Fruit fly (Drosophila melanogaster) whole organism, embryonic: ENCODE data around the gene CG1847.

Source experiments
- Atf3 ChIP-seq: fragments of 200-800 bp; sonication (Bioruptor generic); optimal IDR thresholded peaks from 3 replicates; lab custom pipeline; 2016; ENCODE audit warnings: missing biosample characterization, missing genetic modification characterization
- CG10209 ChIP-seq: fragments of 200-800 bp; sonication (Bioruptor generic); optimal IDR thresholded peaks from 3 replicates; lab custom pipeline; 2017; ENCODE audit warnings: missing biosample characterization, mild to moderate bottlenecking, missing genetic modification characterization, missing genetic modification reagents
- CG10565 ChIP-seq: fragments of 200-800 bp; sonication (Bioruptor generic); optimal IDR thresholded peaks from 3 replicates; lab custom pipeline; 2016; ENCODE audit warnings: missing biosample characterization, mild to moderate bottlenecking, missing genetic modification characterization
- CG11247 ChIP-seq: fragments of 200-800 bp; sonication (Bioruptor generic); IDR thresholded peaks from 2 replicates; pipeline ENCODE4 v1.3.6; 2022; ENCODE audit warnings: missing biosample characterization, missing genetic modification characterization
- CG11504 ChIP-seq: fragments of 200-800 bp; sonication (Bioruptor generic); optimal IDR thresholded peaks from 3 replicates; lab custom pipeline; 2019; ENCODE audit warnings: missing biosample characterization, mild to moderate bottlenecking, missing genetic modification characterization, moderate library complexity
- CG11695 ChIP-seq: fragments of 200-800 bp; sonication (Bioruptor generic); IDR thresholded peaks from 3 replicates; pipeline ENCODE4 v1.3.6; 2022; ENCODE audit warnings: missing biosample characterization, missing genetic modification characterization
- CG13123 ChIP-seq: fragments of 200-800 bp; sonication (Bioruptor generic); optimal IDR thresholded peaks from 2 replicates; lab custom pipeline; 2016; ENCODE audit warnings: missing biosample characterization, missing genetic modification characterization
- CG14050 ChIP-seq: fragments of 200-800 bp; sonication (Bioruptor generic); IDR thresholded peaks from 3 replicates; pipeline ENCODE4 v1.3.6; 2022; ENCODE audit warnings: missing biosample characterization, missing genetic modification characterization
- CG14965 ChIP-seq: fragments of 200-800 bp; sonication (Bioruptor generic); optimal IDR thresholded peaks from 2 replicates; lab custom pipeline; 2016; ENCODE audit warnings: missing biosample characterization, missing genetic modification characterization, borderline replicate concordance
- CG15269 ChIP-seq: fragments of 200-800 bp; sonication (Bioruptor generic); optimal IDR thresholded peaks from 2 replicates; lab custom pipeline; 2018; ENCODE audit warnings: missing biosample characterization, mild to moderate bottlenecking, missing genetic modification characterization, moderate library complexity
- CG2129 ChIP-seq: fragments of 200-800 bp; sonication (Bioruptor generic); IDR thresholded peaks from 2 replicates; pipeline ENCODE4 v1.3.6; 2022; ENCODE audit warnings: missing biosample characterization, missing genetic modification characterization; ENCODE audit not compliant: partially characterized antibody
- CG31224 ChIP-seq: fragments of 200-800 bp; sonication (Bioruptor generic); IDR thresholded peaks from 2 replicates; pipeline ENCODE4 v1.3.6; 2022; ENCODE audit warnings: missing biosample characterization, missing genetic modification characterization
- CG33557 ChIP-seq: fragments of 200-800 bp; sonication (Bioruptor generic); optimal IDR thresholded peaks from 2 replicates; lab custom pipeline; 2019; ENCODE audit warnings: missing biosample characterization, mild to moderate bottlenecking, missing genetic modification characterization, moderate library complexity
- CG34422 ChIP-seq: fragments of 200-800 bp; sonication (Bioruptor generic); IDR thresholded peaks from 3 replicates; pipeline ENCODE4 v1.3.6; 2022; ENCODE audit warnings: missing biosample characterization, missing genetic modification characterization
- CG4617 ChIP-seq: fragments of 200-800 bp; sonication (Bioruptor generic); optimal IDR thresholded peaks from 3 replicates; lab custom pipeline; 2016; ENCODE audit warnings: missing biosample characterization, missing genetic modification characterization, borderline replicate concordance
- CG8359 ChIP-seq: fragments of 200-800 bp; sonication (Bioruptor generic); optimal IDR thresholded peaks from 2 replicates; lab custom pipeline; 2017; ENCODE audit warnings: missing biosample characterization, mild to moderate bottlenecking, missing genetic modification characterization, borderline replicate concordance
- Drgx ChIP-seq: fragments of 200-800 bp; sonication (Bioruptor generic); IDR thresholded peaks from 2 replicates; pipeline ENCODE4 v1.3.6; 2022; ENCODE audit warnings: missing biosample characterization, missing genetic modification characterization
- E2f1 ChIP-seq: fragments of 200-800 bp; sonication (Bioruptor generic); IDR thresholded peaks from 2 replicates; pipeline ENCODE4 v1.3.6; 2022; ENCODE audit warnings: missing biosample characterization, missing genetic modification characterization
- Fer2 ChIP-seq: fragments of 200-800 bp; sonication (Bioruptor generic); optimal IDR thresholded peaks from 2 replicates; lab custom pipeline; 2018; ENCODE audit warnings: missing biosample characterization, mild to moderate bottlenecking, missing genetic modification characterization, moderate library complexity
- H2.0 ChIP-seq: fragments of 200-800 bp; sonication (Bioruptor generic); IDR thresholded peaks from 2 replicates; pipeline ENCODE4 v1.3.6; 2022; ENCODE audit warnings: missing biosample characterization, missing genetic modification characterization
- Hr78 ChIP-seq, 2 experiments: fragments of 200-800 bp in 1 of 2; fragments of >200 bp in 1 of 2; sonication (Bioruptor generic) in 1 of 2; optimal IDR thresholded peaks; 2 replicates each; lab custom pipeline; 2017 to 2019; ENCODE audit warnings: missing biosample characterization in 2 of 2, missing genetic modification characterization in 2 of 2, mild to moderate bottlenecking in 1 of 2, moderate library complexity in 1 of 2
- MBD-R2 ChIP-seq: fragments of 200-800 bp; sonication (Bioruptor generic); IDR thresholded peaks from 2 replicates; pipeline ENCODE4 v1.3.6; 2022; ENCODE audit warnings: missing biosample characterization, missing genetic modification characterization
- Myb ChIP-seq: fragments of 200-800 bp; sonication (Bioruptor generic); optimal IDR thresholded peaks from 2 replicates; lab custom pipeline; 2016; ENCODE audit warnings: missing biosample characterization, missing genetic modification characterization
- Pdp1 ChIP-seq, 2 experiments: fragments of 200-800 bp; sonication (Bioruptor generic); optimal IDR thresholded peaks; 3 replicates each; lab custom pipeline; 2016; ENCODE audit warnings: missing biosample characterization in 2 of 2, missing genetic modification characterization in 2 of 2, mild to moderate bottlenecking in 1 of 2, moderate library complexity in 1 of 2
- Rx ChIP-seq: fragments of 200-800 bp; sonication (Bioruptor generic); IDR thresholded peaks from 2 replicates; pipeline ENCODE4 v1.3.6; 2022; ENCODE audit warnings: missing biosample characterization, missing genetic modification characterization
- Trl ChIP-seq, 3 experiments: fragments of >200 bp in 2 of 3; fragments of 200-800 bp in 1 of 3; sonication (Bioruptor generic) in 1 of 3; optimal IDR thresholded peaks; 2 replicates in 1 of 3; 3 replicates in 2 of 3; lab custom pipeline; 2016 to 2017; ENCODE audit warnings: missing biosample characterization in 1 of 3, missing genetic modification characterization in 1 of 3
- az2 ChIP-seq: fragments of 200-800 bp; sonication (Bioruptor generic); optimal IDR thresholded peaks from 3 replicates; lab custom pipeline; 2016; ENCODE audit warnings: missing biosample characterization, missing genetic modification characterization
- cg ChIP-seq: fragments of 200-800 bp; sonication (Bioruptor generic); optimal IDR thresholded peaks from 3 replicates; lab custom pipeline; 2019; ENCODE audit warnings: missing biosample characterization, mild to moderate bottlenecking, missing genetic modification characterization, moderate library complexity
- croc ChIP-seq: fragments of 200-800 bp; sonication (Bioruptor generic); conservative IDR thresholded peaks from 3 replicates; pipeline ENCODE4 v1.3.6; 2022; ENCODE audit warnings: missing biosample characterization, missing genetic modification characterization
- crol ChIP-seq: fragments of 200-800 bp; sonication (Bioruptor generic); IDR thresholded peaks from 2 replicates; pipeline ENCODE4 v1.3.6; 2022; ENCODE audit warnings: missing biosample characterization, missing genetic modification characterization
- danr ChIP-seq: fragments of 200-800 bp; sonication (Bioruptor generic); IDR thresholded peaks from 2 replicates; pipeline ENCODE4 v1.3.6; 2022; ENCODE audit warnings: missing biosample characterization, missing genetic modification characterization
- dm ChIP-seq: fragments of 200-800 bp; sonication (Bioruptor generic); optimal IDR thresholded peaks from 3 replicates; lab custom pipeline; 2016; ENCODE audit warnings: missing biosample characterization, missing genetic modification characterization
- fd3F ChIP-seq: fragments of 200-800 bp; sonication (Bioruptor generic); optimal IDR thresholded peaks from 2 replicates; lab custom pipeline; 2018; ENCODE audit warnings: missing biosample characterization, mild to moderate bottlenecking, missing genetic modification characterization, moderate library complexity
- gfzf ChIP-seq: fragments of 200-800 bp; sonication (Bioruptor generic); optimal IDR thresholded peaks from 2 replicates; lab custom pipeline; 2016; ENCODE audit warnings: missing biosample characterization, mild to moderate bottlenecking, missing genetic modification characterization, moderate library complexity
- gsb-n ChIP-seq: fragments of 200-800 bp; sonication (Bioruptor generic); optimal IDR thresholded peaks from 3 replicates; lab custom pipeline; 2018; ENCODE audit warnings: missing biosample characterization, mild to moderate bottlenecking, missing genetic modification characterization
- kni ChIP-seq: fragments of 200-800 bp; sonication (Bioruptor generic); optimal IDR thresholded peaks from 3 replicates; lab custom pipeline; 2017; ENCODE audit warnings: mild to moderate bottlenecking, missing biosample characterization, missing genetic modification reagents, missing genetic modification characterization
- mld ChIP-seq: fragments of 200-800 bp; sonication (Bioruptor generic); IDR thresholded peaks from 3 replicates; pipeline ENCODE4 v1.3.6; 2022; ENCODE audit warnings: missing biosample characterization, missing genetic modification characterization; ENCODE audit not compliant: partially characterized antibody
- nau ChIP-seq: fragments of 200-800 bp; sonication (Bioruptor generic); optimal IDR thresholded peaks from 3 replicates; lab custom pipeline; 2017; ENCODE audit warnings: missing biosample characterization, mild to moderate bottlenecking, missing genetic modification characterization, missing genetic modification reagents
- pan ChIP-seq, 4 experiments: fragments of >200 bp in 3 of 4; fragments of 200-800 bp in 1 of 4; sonication (Bioruptor generic) in 1 of 4; optimal IDR thresholded peaks in 3 of 4; IDR thresholded peaks in 1 of 4; 2 replicates each; pipeline versions ENCODE4 v1.3.6 to Lab custom; 2017 to 2022; ENCODE audit warnings: missing biosample characterization in 2 of 4, missing genetic modification characterization in 2 of 4, mixed read lengths in 1 of 4
- pb ChIP-seq: fragments of 200-800 bp; sonication (Bioruptor generic); optimal IDR thresholded peaks from 3 replicates; lab custom pipeline; 2016; ENCODE audit warnings: missing biosample characterization, missing genetic modification characterization
- rib ChIP-seq: fragments of 200-800 bp; sonication (Bioruptor generic); IDR thresholded peaks from 2 replicates; pipeline ENCODE4 v1.3.6; 2022; ENCODE audit warnings: missing biosample characterization, missing genetic modification characterization
- slbo ChIP-seq: fragments of 200-800 bp; sonication (Bioruptor generic); IDR thresholded peaks from 2 replicates; pipeline ENCODE4 v1.3.6; 2022; ENCODE audit warnings: missing biosample characterization, missing genetic modification characterization
- sna ChIP-seq: fragments of 200-800 bp; sonication (Bioruptor generic); IDR thresholded peaks from 2 replicates; pipeline ENCODE4 v1.3.6; 2022; ENCODE audit warnings: missing biosample characterization, missing genetic modification characterization; ENCODE audit not compliant: partially characterized antibody
- ssp ChIP-seq: fragments of 200-800 bp; sonication (Bioruptor generic); IDR thresholded peaks from 2 replicates; pipeline ENCODE4 v1.3.6; 2022; ENCODE audit warnings: missing biosample characterization, missing genetic modification characterization
- sug ChIP-seq: fragments of 200-800 bp; optimal IDR thresholded peaks from 2 replicates; lab custom pipeline; 2019; ENCODE audit warnings: missing biosample characterization, mild to moderate bottlenecking, missing genetic modification characterization, moderate library complexity
- tll ChIP-seq, 2 experiments: fragments of 200-800 bp in 1 of 2; fragments of >200 bp in 1 of 2; sonication (Bioruptor generic) in 1 of 2; optimal IDR thresholded peaks; 2 replicates each; lab custom pipeline; 2017 to 2019; ENCODE audit warnings: missing biosample characterization in 2 of 2, missing genetic modification characterization in 2 of 2, mild to moderate bottlenecking in 1 of 2, moderate library complexity in 1 of 2
- unpg ChIP-seq: fragments of 200-800 bp; sonication (Bioruptor generic); optimal IDR thresholded peaks from 3 replicates; lab custom pipeline; 2018; ENCODE audit warnings: missing biosample characterization, mild to moderate bottlenecking, missing genetic modification characterization, moderate library complexity
- vfl ChIP-seq: fragments of 200-800 bp; sonication (Bioruptor generic); optimal IDR thresholded peaks from 2 replicates; lab custom pipeline; 2016; ENCODE audit warnings: missing biosample characterization, missing genetic modification characterization
- wek ChIP-seq: fragments of 200-800 bp; sonication (Bioruptor generic); optimal IDR thresholded peaks from 3 replicates; lab custom pipeline; 2018; ENCODE audit warnings: missing biosample characterization, mild to moderate bottlenecking, missing genetic modification characterization, moderate library complexity

The CG1847 gene

DNA sequence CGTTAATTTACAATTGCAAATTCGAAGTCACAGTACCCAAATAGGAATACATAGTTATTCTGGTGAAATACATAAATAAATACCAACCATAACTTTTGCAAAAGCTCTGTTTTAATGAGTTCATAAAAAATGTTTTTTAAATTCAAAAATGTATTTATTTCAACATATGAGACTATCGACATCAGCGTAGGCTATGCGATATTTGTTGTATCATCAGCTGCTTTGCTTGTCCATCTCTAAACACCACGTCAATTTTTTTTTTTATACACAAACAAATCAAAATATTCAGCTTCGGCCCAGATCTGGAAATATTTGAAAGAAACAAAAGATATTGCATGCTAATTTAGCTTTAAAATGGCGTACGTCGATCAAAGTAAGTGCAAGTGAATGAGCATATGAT, 19.2 kb downstream of the CG1847 start, which contains the start of gene CG1840 (continued):
- TF ChIP-seq Pdp1 (GFP tag; optimal IDR thresholded peaks at IDR 0.05; lab: Kevin White, UChicago) (peak in 1 of 2 experiments; percentile 95), vfl (GFP tag; lab: Kevin White, UChicago) (no peak), CG2129 (GFP tag; lab: Robert Waterston, UW) (peak; percentile 54), unpg (no peak), CG11504 (tag; lab: Kevin White, UChicago) (no peak), CG13123 (GFP tag; lab: Kevin White, UChicago) (no peak), MBD-R2 (GFP tag; lab: Robert Waterston, UW) (peak; percentile 61), sug (tag; lab: Kevin White, UChicago) (peak; percentile 8), gsb-n (tag; lab: Kevin White, UChicago) (no peak), CG34422 (GFP tag; lab: Robert Waterston, UW) (no peak), E2f1 (GFP tag; lab: Robert Waterston, UW) (no peak), CG14050 (GFP tag; lab: Robert Waterston, UW) (no peak), CG10209 (GFP tag; lab: Kevin White, UChicago) (no peak), CG10565 (GFP tag; lab: Kevin White, UChicago) (no peak), Fer2 (no peak), CG33557 (no peak), rib (GFP tag; lab: Robert Waterston, UW) (no peak), CG14965 (no peak), kni (no peak), slbo (GFP tag; lab: Robert Waterston, UW) (peak; percentile 57), tll (GFP tag; optimal IDR thresholded peaks at IDR 0.05; lab: Kevin White, UChicago) (no peak), pan (optimal IDR thresholded peaks at IDR 0.05; lab: Kevin White, UChicago) (no peak), pan (GFP tag; optimal IDR thresholded peaks at IDR 0.05 in 1 of 2, IDR thresholded peaks at IDR 0.05 in 1 of 2) (no peak), nau (GFP tag; lab: Kevin White, UChicago) (no peak), Rx (GFP tag; lab: Robert Waterston, UW) (no peak), dm (GFP tag; lab: Kevin White, UChicago) (no peak), croc (GFP tag; lab: Robert Waterston, UW) (no peak), mld (GFP tag; lab: Robert Waterston, UW) (0 out of 3 replicates have a peak, but pooled peaks have one; percentile 55), Myb (GFP tag; lab: Kevin White, UChicago) (no peak), Drgx (GFP tag; lab: Robert Waterston, UW) (no peak), H2.0 (GFP tag; lab: Robert Waterston, UW) (no peak), Trl (optimal IDR thresholded peaks at IDR 0.05; lab: Kevin White, UChicago) (no peak), Trl (GFP tag; optimal IDR thresholded peaks at IDR 0.05; lab: Kevin White, UChicago) (no peak), Atf3 (GFP tag; lab: Kevin White, UChicago) (no peak), sna (GFP tag; lab: Robert Waterston, UW) (peak; percentile 51; the same call in 1 of the 2 replicates), pb (GFP tag; lab: Kevin White, UChicago) (no peak), CG31224 (GFP tag; lab: Robert Waterston, UW) (no peak), CG4617 (GFP tag; lab: Kevin White, UChicago) (peak; percentile 31), Hr78 (GFP tag; optimal IDR thresholded peaks at IDR 0.05; lab: Kevin White, UChicago) (no peak), gfzf (GFP tag; lab: Kevin White, UChicago) (peak; percentile 6), CG15269 (tag; lab: Kevin White, UChicago) (no peak), wek (GFP tag; lab: Kevin White, UChicago) (no peak), CG8359 (GFP tag; lab: Kevin White, UChicago) (no peak), cg (GFP tag; lab: Kevin White, UChicago) (no peak), danr (no peak), CG11247 (GFP tag; lab: Robert Waterston, UW) (no peak), az2 (GFP tag; lab: Kevin White, UChicago) (no peak), fd3F (GFP tag; lab: Kevin White, UChicago) (no peak), crol (no peak), ssp (no peak), CG11695 (GFP tag; lab: Robert Waterston, UW) (no peak)
